Worm (Caenorhabditis elegans) whole organism, late embryonic: Measurements from ENCODE around the gene clec-140.

Source experiments
- C08G9.2 ChIP-seq: sonication (generic microtip); optimal IDR thresholded peaks from 2 replicates; lab custom pipeline; 2016; ENCODE audit warnings: mild to moderate bottlenecking, missing genetic modification characterization, moderate library complexity, missing compliant biosample characterization
- C38D4.7 ChIP-seq: fragments of 200-800 bp; sonication (Bioruptor generic); optimal IDR thresholded peaks from 2 replicates; lab custom pipeline; 2018; ENCODE audit warnings: mild to moderate bottlenecking, missing genetic modification characterization, moderate library complexity, missing compliant biosample characterization
- F13H6.1 ChIP-seq: sonication (generic microtip); optimal IDR thresholded peaks from 2 replicates; lab custom pipeline; 2016; ENCODE audit warnings: missing genetic modification characterization, missing compliant biosample characterization
- K02D7.2 ChIP-seq: sonication (generic microtip); optimal IDR thresholded peaks from 2 replicates; lab custom pipeline; 2017; ENCODE audit warnings: mild to moderate bottlenecking, missing genetic modification characterization, missing compliant biosample characterization
- T23F11.4 ChIP-seq: fragments of 200-800 bp; sonication (Bioruptor generic); optimal IDR thresholded peaks from 2 replicates; lab custom pipeline; 2018; ENCODE audit warnings: mild to moderate bottlenecking, missing genetic modification characterization, missing compliant biosample characterization
- ahr-1 ChIP-seq: sonication (generic microtip); optimal IDR thresholded peaks from 2 replicates; lab custom pipeline; 2016; ENCODE audit warnings: missing genetic modification characterization, missing compliant biosample characterization
- ama-1 ChIP-seq: fragments of 150-350 bp; optimal IDR thresholded peaks from 2 replicates; lab custom pipeline; 2014
- ceh-14 ChIP-seq: sonication (generic microtip); optimal IDR thresholded peaks from 2 replicates; lab custom pipeline; 2016; ENCODE audit warnings: missing genotype, missing genetic modification characterization, missing compliant biosample characterization
- ceh-18 ChIP-seq: sonication (generic microtip); optimal IDR thresholded peaks from 2 replicates; lab custom pipeline; 2016; ENCODE audit warnings: missing genetic modification characterization, missing compliant biosample characterization
- ceh-19 ChIP-seq: fragments of 200-800 bp; sonication (Bioruptor generic); optimal IDR thresholded peaks from 2 replicates; lab custom pipeline; 2018; ENCODE audit warnings: mild to moderate bottlenecking, missing genetic modification characterization, missing compliant biosample characterization
- ceh-2 ChIP-seq: sonication (generic microtip); optimal IDR thresholded peaks from 2 replicates; lab custom pipeline; 2016; ENCODE audit warnings: missing genotype, missing genetic modification characterization, missing compliant biosample characterization
- ceh-22 ChIP-seq: sonication (generic microtip); optimal IDR thresholded peaks from 2 replicates; lab custom pipeline; 2017; ENCODE audit warnings: missing biosample characterization, missing genetic modification characterization
- ceh-30 ChIP-seq: fragments of 150-350 bp; optimal IDR thresholded peaks from 2 replicates; lab custom pipeline; 2014; ENCODE audit warnings: missing biosample characterization, missing genetic modification characterization
- ceh-34 ChIP-seq: sonication (generic microtip); optimal IDR thresholded peaks from 2 replicates; lab custom pipeline; 2016; ENCODE audit warnings: mild to moderate bottlenecking, missing genetic modification characterization, missing compliant biosample characterization
- ceh-45 ChIP-seq: fragments of 200-800 bp; sonication (Bioruptor generic); IDR thresholded peaks from 2 replicates; pipeline ENCODE4 v1.3.6; 2022; ENCODE audit warnings: missing genetic modification reagents, missing genetic modification characterization, missing compliant biosample characterization
- ceh-48 ChIP-seq: sonication (generic microtip); optimal IDR thresholded peaks from 2 replicates; lab custom pipeline; 2016; ENCODE audit warnings: missing genetic modification characterization, inconsistent platforms, missing compliant biosample characterization
- ceh-9 ChIP-seq: sonication (generic microtip); optimal IDR thresholded peaks from 2 replicates; lab custom pipeline; 2016; ENCODE audit warnings: mild to moderate bottlenecking, missing genetic modification characterization, inconsistent platforms, missing compliant biosample characterization
- che-1 ChIP-seq: sonication (generic microtip); optimal IDR thresholded peaks from 2 replicates; lab custom pipeline; 2016; ENCODE audit warnings: mild to moderate bottlenecking, missing genetic modification characterization, missing compliant biosample characterization
- dmd-4 ChIP-seq: sonication (generic microtip); optimal IDR thresholded peaks from 2 replicates; lab custom pipeline; 2016; ENCODE audit warnings: borderline replicate concordance, missing genetic modification characterization, missing compliant biosample characterization
- elt-2 ChIP-seq: sonication (generic microtip); optimal IDR thresholded peaks from 2 replicates; lab custom pipeline; 2016; ENCODE audit warnings: missing genetic modification reagents, missing genetic modification characterization, missing compliant biosample characterization
- elt-4 ChIP-seq: sonication (generic microtip); optimal IDR thresholded peaks from 2 replicates; lab custom pipeline; 2016; ENCODE audit warnings: missing genetic modification characterization, missing compliant biosample characterization
- ets-4 ChIP-seq: sonication (generic microtip); optimal IDR thresholded peaks from 2 replicates; lab custom pipeline; 2016; ENCODE audit warnings: missing genetic modification characterization, missing compliant biosample characterization
- eyg-1 ChIP-seq: sonication (generic microtip); optimal IDR thresholded peaks from 2 replicates; lab custom pipeline; 2016; ENCODE audit warnings: missing genotype, missing genetic modification characterization, missing compliant biosample characterization
- fax-1 ChIP-seq: sonication (generic microtip); optimal IDR thresholded peaks from 2 replicates; lab custom pipeline; 2016; ENCODE audit warnings: missing genotype, missing genetic modification characterization, missing compliant biosample characterization
- fkh-10 ChIP-seq: fragments of 150-350 bp; optimal IDR thresholded peaks from 2 replicates; lab custom pipeline; 2014; ENCODE audit warnings: missing biosample characterization, missing genetic modification reagents, missing genetic modification characterization
- fkh-6 ChIP-seq: sonication (generic microtip); optimal IDR thresholded peaks from 2 replicates; lab custom pipeline; 2016; ENCODE audit warnings: missing genetic modification characterization, missing compliant biosample characterization
- gmeb-2 ChIP-seq: sonication (generic microtip); optimal IDR thresholded peaks from 2 replicates; lab custom pipeline; 2016; ENCODE audit warnings: missing genetic modification characterization, inconsistent platforms, missing compliant biosample characterization
- hlh-15 ChIP-seq: sonication (generic microtip); optimal IDR thresholded peaks from 2 replicates; lab custom pipeline; 2016; ENCODE audit warnings: missing genetic modification characterization, missing compliant biosample characterization
- hlh-30 ChIP-seq: sonication (generic microtip); optimal IDR thresholded peaks from 2 replicates; lab custom pipeline; 2017; ENCODE audit warnings: antibody characterized with exemption, missing genetic modification characterization, missing compliant biosample characterization; ENCODE audit not compliant: insufficient read depth
- hlh-6 ChIP-seq: sonication (generic microtip); optimal IDR thresholded peaks from 2 replicates; lab custom pipeline; 2016; ENCODE audit warnings: missing genotype, missing genetic modification characterization, missing compliant biosample characterization
- hlh-8 ChIP-seq: sonication (generic microtip); optimal IDR thresholded peaks from 2 replicates; lab custom pipeline; 2016; ENCODE audit warnings: missing genotype, missing genetic modification characterization, missing compliant biosample characterization
- lim-6 ChIP-seq: sonication (generic microtip); optimal IDR thresholded peaks from 2 replicates; lab custom pipeline; 2016; ENCODE audit warnings: missing genetic modification characterization, missing compliant biosample characterization
- lin-11 ChIP-seq: fragments of 200-800 bp; sonication (Bioruptor generic); optimal IDR thresholded peaks from 2 replicates; lab custom pipeline; 2018; ENCODE audit warnings: mild to moderate bottlenecking, missing genetic modification characterization, missing compliant biosample characterization
- madf-2 ChIP-seq: sonication (generic microtip); optimal IDR thresholded peaks from 2 replicates; lab custom pipeline; 2017; ENCODE audit warnings: missing genetic modification characterization, missing compliant biosample characterization
- nfya-1 ChIP-seq: sonication (generic microtip); optimal IDR thresholded peaks from 2 replicates; lab custom pipeline; 2017; ENCODE audit warnings: missing genetic modification characterization, mild to moderate bottlenecking, missing compliant biosample characterization, antibody characterized with exemption, moderate library complexity
- npax-4 ChIP-seq: sonication (generic microtip); optimal IDR thresholded peaks from 2 replicates; lab custom pipeline; 2016; ENCODE audit warnings: missing genetic modification characterization, missing compliant biosample characterization
- odd-2 ChIP-seq: sonication (generic microtip); optimal IDR thresholded peaks from 2 replicates; lab custom pipeline; 2017; ENCODE audit warnings: antibody characterized with exemption, mild to moderate bottlenecking, missing genetic modification characterization, missing compliant biosample characterization
- pag-3 ChIP-seq: sonication (generic microtip); optimal IDR thresholded peaks from 2 replicates; lab custom pipeline; 2016; ENCODE audit warnings: missing compliant biosample characterization, missing genetic modification characterization, borderline replicate concordance
- pat-9 ChIP-seq: fragments of 200-800 bp; sonication (Bioruptor generic); optimal IDR thresholded peaks from 2 replicates; lab custom pipeline; 2018; ENCODE audit warnings: mild to moderate bottlenecking, missing genetic modification characterization, moderate library complexity, missing compliant biosample characterization
- pax-1 ChIP-seq: fragments of 150-350 bp; optimal IDR thresholded peaks from 2 replicates; lab custom pipeline; 2014; ENCODE audit warnings: missing biosample characterization, missing genetic modification characterization
- pha-2 ChIP-seq: sonication (generic microtip); optimal IDR thresholded peaks from 2 replicates; lab custom pipeline; 2017; ENCODE audit warnings: mild to moderate bottlenecking, missing genetic modification characterization, missing compliant biosample characterization
- pha-4 ChIP-seq: fragments of 150-350 bp; optimal IDR thresholded peaks from 2 replicates; lab custom pipeline; 2018; ENCODE audit warnings: missing biosample characterization, missing genetic modification reagents, missing genetic modification characterization
- pqm-1 ChIP-seq: sonication (generic microtip); optimal IDR thresholded peaks from 2 replicates; lab custom pipeline; 2016; ENCODE audit warnings: missing genetic modification characterization, missing compliant biosample characterization
- pros-1 ChIP-seq: fragments of 150-350 bp; optimal IDR thresholded peaks from 2 replicates; lab custom pipeline; 2014; ENCODE audit warnings: missing biosample characterization, missing genetic modification reagents, missing genetic modification characterization
- rnt-1 ChIP-seq: sonication (generic microtip); optimal IDR thresholded peaks from 2 replicates; lab custom pipeline; 2016; ENCODE audit warnings: missing genetic modification characterization, missing compliant biosample characterization
- sdc-2 ChIP-seq: sonication (generic microtip); optimal IDR thresholded peaks from 2 replicates; lab custom pipeline; 2016; ENCODE audit warnings: missing genotype, missing genetic modification characterization, missing compliant biosample characterization
- sox-2 ChIP-seq: fragments of 200-800 bp; sonication (Bioruptor generic); IDR thresholded peaks from 2 replicates; pipeline ENCODE4 v1.3.6; 2022; ENCODE audit warnings: missing genetic modification reagents, missing genetic modification characterization, missing compliant biosample characterization
- sox-4 ChIP-seq: sonication (generic microtip); optimal IDR thresholded peaks from 2 replicates; lab custom pipeline; 2017; ENCODE audit warnings: mild to moderate bottlenecking, missing genetic modification characterization, inconsistent platforms, missing compliant biosample characterization
- tbx-2 ChIP-seq: sonication (generic microtip); optimal IDR thresholded peaks from 2 replicates; lab custom pipeline; 2016; ENCODE audit warnings: missing genetic modification characterization, missing compliant biosample characterization
- tbx-7 ChIP-seq: sonication (generic microtip); optimal IDR thresholded peaks from 2 replicates; lab custom pipeline; 2016; ENCODE audit warnings: missing genotype, missing genetic modification characterization, missing compliant biosample characterization
- ttx-3 ChIP-seq: sonication (generic microtip); optimal IDR thresholded peaks from 2 replicates; lab custom pipeline; 2016; ENCODE audit warnings: missing genetic modification reagents, missing genetic modification characterization, missing compliant biosample characterization
- unc-55 ChIP-seq: sonication (generic microtip); optimal IDR thresholded peaks from 2 replicates; lab custom pipeline; 2017; ENCODE audit warnings: missing biosample characterization, missing genetic modification reagents, missing genetic modification characterization
- zip-5 ChIP-seq: sonication (generic microtip); optimal IDR thresholded peaks from 2 replicates; lab custom pipeline; 2016; ENCODE audit warnings: missing genetic modification characterization, missing compliant biosample characterization
- ztf-16 ChIP-seq: sonication (generic microtip); optimal IDR thresholded peaks from 2 replicates; lab custom pipeline; 2017; ENCODE audit warnings: missing genetic modification characterization, missing compliant biosample characterization

The clec-140 gene

DNA sequence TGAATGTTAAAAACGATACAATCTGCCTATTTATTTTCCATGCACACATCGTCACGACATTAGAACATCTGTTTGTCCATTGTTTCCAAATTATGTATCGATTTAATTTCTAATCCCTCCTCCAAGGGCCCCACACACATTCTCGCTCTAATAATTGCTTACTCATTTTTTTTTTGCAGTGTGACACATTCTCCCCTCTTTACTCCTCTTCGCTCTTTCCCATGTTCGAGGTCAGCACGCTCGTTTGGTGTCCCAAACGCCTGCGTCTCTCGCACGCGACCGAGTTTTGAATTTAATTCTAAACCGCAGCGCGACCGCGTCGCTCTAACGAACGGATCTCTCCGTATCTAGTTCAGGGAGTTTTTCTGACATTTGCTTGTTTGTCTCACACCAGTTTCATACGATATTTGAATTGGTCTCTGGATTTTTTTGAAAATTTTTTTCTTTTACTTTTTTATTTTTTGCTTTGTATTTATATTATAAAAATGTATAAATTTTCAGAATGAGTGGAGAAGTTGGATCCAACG lies at the start of gene clec-140, which contains the start of gene hmg-11:
Gene clec-140 (plus strand): TSS at position 477 of the 527 bp plus-strand sequence.
Gene hmg-11 (plus strand): TSS at position 502 of the 527 bp plus-strand sequence.
- TF ChIP-seq C38D4.7 (GFP tag; lab: Kevin White, UChicago) = no peak
- TF ChIP-seq ceh-48 (tag; lab: Kevin White, UChicago) = peak; percentile 39
- TF ChIP-seq hlh-6 (tag; lab: Kevin White, UChicago) = no peak
- no peak for TF ChIP-seq elt-4 (tag; lab: Kevin White, UChicago)
- TF ChIP-seq ceh-9 (tag; lab: Kevin White, UChicago) = no peak
- TF ChIP-seq ceh-2 = no peak
- TF ChIP-seq ama-1 (lab: Kevin White, UChicago) = no peak
- TF ChIP-seq ahr-1 (tag; lab: Kevin White, UChicago) = no peak
- TF ChIP-seq rnt-1 (tag; lab: Kevin White, UChicago) = peak; percentile 68
- no peak for TF ChIP-seq sdc-2 (tag; lab: Kevin White, UChicago)
- no peak for TF ChIP-seq pag-3 (tag; lab: Kevin White, UChicago)
- no peak for TF ChIP-seq gmeb-2 (tag; lab: Kevin White, UChicago)
- TF ChIP-seq F13H6.1 = no peak
- TF ChIP-seq pha-4 (tag; lab: Kevin White, UChicago) = no peak
- TF ChIP-seq odd-2 (tag; lab: Kevin White, UChicago) = no peak
- TF ChIP-seq pat-9 = no peak
- TF ChIP-seq che-1 (tag; lab: Kevin White, UChicago) = no peak
- no peak for TF ChIP-seq dmd-4 (tag; lab: Kevin White, UChicago)
- no peak for TF ChIP-seq lin-11 (tag; lab: Kevin White, UChicago)
- TF ChIP-seq ceh-18 (tag; lab: Kevin White, UChicago) = peak; percentile 17
- no peak for TF ChIP-seq npax-4 (tag; lab: Kevin White, UChicago)
- peak; percentile 12 for TF ChIP-seq eyg-1 (tag; lab: Kevin White, UChicago)
- no peak for TF ChIP-seq pha-2 (tag; lab: Kevin White, UChicago)
- no peak for TF ChIP-seq madf-2 (tag; lab: Kevin White, UChicago)
- TF ChIP-seq lim-6 (tag; lab: Kevin White, UChicago) = peak; percentile 31
- TF ChIP-seq sox-2 (GFP tag; lab: Robert Waterston, UW) = peak; percentile 33; the same call in 1 of the 2 replicates
- TF ChIP-seq tbx-2 (tag; lab: Kevin White, UChicago) = peak; percentile 71
- TF ChIP-seq ceh-14 (tag; lab: Kevin White, UChicago) = peak; percentile 63
- TF ChIP-seq elt-2 (tag; lab: Kevin White, UChicago) = peak; percentile 43
- no peak for TF ChIP-seq pax-1 (tag; lab: Kevin White, UChicago)
- TF ChIP-seq ttx-3 (tag; lab: Kevin White, UChicago) = no peak
- TF ChIP-seq T23F11.4 (GFP tag; lab: Kevin White, UChicago) = no peak
- peak; percentile 52 for TF ChIP-seq hlh-8
- TF ChIP-seq fkh-6 (tag; lab: Kevin White, UChicago) = no peak
- peak; percentile 64 for TF ChIP-seq nfya-1 (tag; lab: Kevin White, UChicago)
- TF ChIP-seq ztf-16 (tag; lab: Kevin White, UChicago) = no peak
- TF ChIP-seq zip-5 (tag; lab: Kevin White, UChicago) = no peak
- TF ChIP-seq hlh-15 (tag; lab: Kevin White, UChicago) = no peak
- no peak for TF ChIP-seq tbx-7 (tag; lab: Kevin White, UChicago)
- no peak for TF ChIP-seq ceh-19 (GFP tag; lab: Kevin White, UChicago)
- TF ChIP-seq hlh-30 (tag; lab: Kevin White, UChicago) = peak; percentile 54
- TF ChIP-seq unc-55 = no peak
- TF ChIP-seq sox-4 (tag; lab: Kevin White, UChicago) = no peak
- no peak for TF ChIP-seq fkh-10 (GFP tag; lab: Kevin White, UChicago)
- TF ChIP-seq ceh-34 = no peak
- TF ChIP-seq ceh-45 (GFP tag; lab: Robert Waterston, UW) = no peak
- no peak for TF ChIP-seq ceh-22 (tag; lab: Kevin White, UChicago)
- no peak for TF ChIP-seq pqm-1
- no peak for TF ChIP-seq C08G9.2
- TF ChIP-seq ets-4 (tag; lab: Kevin White, UChicago) = no peak
- TF ChIP-seq pros-1 (tag; lab: Kevin White, UChicago) = no peak
- no peak for TF ChIP-seq fax-1 (tag; lab: Kevin White, UChicago)
- TF ChIP-seq K02D7.2 (tag; lab: Kevin White, UChicago) = no peak
- no peak for TF ChIP-seq ceh-30 (tag; lab: Kevin White, UChicago)
